Fruit fly (Drosophila melanogaster) whole organism, embryonic: ENCODE measurements around the gene lmd.
A peak's percentile ranks its signal among the peaks of the same experiment; 100 is the strongest.

Experiments used
- Abd-B ChIP-seq: fragments of 200-800 bp; sonication (Bioruptor generic); optimal IDR thresholded peaks from 2 replicates; lab custom pipeline; 2018; ENCODE audit warnings: missing biosample characterization, mild to moderate bottlenecking, missing genetic modification characterization, moderate library complexity
- Asciz ChIP-seq: fragments of 200-800 bp; sonication (Bioruptor generic); optimal IDR thresholded peaks from 2 replicates; lab custom pipeline; 2017; ENCODE audit warnings: missing biosample characterization, mild to moderate bottlenecking, missing genetic modification characterization, missing genetic modification reagents
- Bgb ChIP-seq: fragments of 200-800 bp; sonication (Bioruptor generic); IDR thresholded peaks from 2 replicates; pipeline ENCODE4 v1.3.6; 2022; ENCODE audit warnings: missing biosample characterization, missing genetic modification characterization; ENCODE audit not compliant: partially characterized antibody
- CG10543 ChIP-seq: fragments of 200-800 bp; sonication (Bioruptor generic); optimal IDR thresholded peaks from 3 replicates; lab custom pipeline; 2017; ENCODE audit warnings: missing biosample characterization, mild to moderate bottlenecking, missing genetic modification characterization, moderate library complexity
- CG11696 ChIP-seq: fragments of 200-800 bp; sonication (Bioruptor generic); IDR thresholded peaks from 2 replicates; pipeline ENCODE4 v1.3.6; 2022; ENCODE audit warnings: missing biosample characterization, missing genetic modification characterization
- CG12071 ChIP-seq: fragments of 200-800 bp; sonication (Bioruptor generic); optimal IDR thresholded peaks from 3 replicates; lab custom pipeline; 2018; ENCODE audit warnings: missing biosample characterization, mild to moderate bottlenecking, missing genetic modification characterization
- CG14014 ChIP-seq: fragments of 200-800 bp; sonication (Bioruptor generic); IDR thresholded peaks from 2 replicates; pipeline ENCODE4 v1.3.6; 2022; ENCODE audit warnings: missing biosample characterization, missing genetic modification characterization
- CG16815 ChIP-seq: fragments of 200-800 bp; sonication (Bioruptor generic); optimal IDR thresholded peaks from 3 replicates; lab custom pipeline; 2017; ENCODE audit warnings: missing biosample characterization, mild to moderate bottlenecking, missing genetic modification characterization
- CG17359 ChIP-seq: fragments of 200-800 bp; sonication (Bioruptor generic); optimal IDR thresholded peaks from 3 replicates; lab custom pipeline; 2018; ENCODE audit warnings: missing biosample characterization, mild to moderate bottlenecking, missing genetic modification characterization, moderate library complexity
- CG17361 ChIP-seq: fragments of 200-800 bp; sonication (Bioruptor generic); IDR thresholded peaks from 3 replicates; pipeline ENCODE4 v1.3.6; 2022; ENCODE audit warnings: missing biosample characterization, missing genetic modification characterization
- CG17612 ChIP-seq: fragments of 200-800 bp; sonication (Bioruptor generic); IDR thresholded peaks from 2 replicates; pipeline ENCODE4 v1.3.6; 2022; ENCODE audit warnings: missing biosample characterization, missing genetic modification characterization
- CG18619 ChIP-seq: fragments of 200-800 bp; sonication (Bioruptor generic); optimal IDR thresholded peaks from 3 replicates; lab custom pipeline; 2017; ENCODE audit warnings: missing biosample characterization, mild to moderate bottlenecking, missing genetic modification characterization
- CG2129 ChIP-seq: fragments of 200-800 bp; sonication (Bioruptor generic); IDR thresholded peaks from 2 replicates; pipeline ENCODE4 v1.3.6; 2022; ENCODE audit warnings: missing biosample characterization, missing genetic modification characterization; ENCODE audit not compliant: partially characterized antibody
- CG2889 ChIP-seq: fragments of 200-800 bp; sonication (Bioruptor generic); IDR thresholded peaks from 3 replicates; pipeline ENCODE4 v1.3.6; 2022; ENCODE audit warnings: missing biosample characterization, missing genetic modification characterization
- CG31441 ChIP-seq: fragments of 200-800 bp; sonication (Bioruptor generic); IDR thresholded peaks from 2 replicates; pipeline ENCODE4 v1.3.6; 2022; ENCODE audit warnings: missing biosample characterization, missing genetic modification characterization
- CG4730 ChIP-seq: fragments of 200-800 bp; sonication (Bioruptor generic); IDR thresholded peaks from 2 replicates; pipeline ENCODE4 v1.3.6; 2022; ENCODE audit warnings: missing biosample characterization, missing genetic modification characterization
- CG7963 ChIP-seq: fragments of 200-800 bp; sonication (Bioruptor generic); IDR thresholded peaks from 3 replicates; pipeline ENCODE4 v1.3.6; 2022; ENCODE audit warnings: missing biosample characterization, missing genetic modification characterization; ENCODE audit not compliant: partially characterized antibody
- CG7987 ChIP-seq: fragments of 200-800 bp; sonication (Bioruptor generic); optimal IDR thresholded peaks from 2 replicates; lab custom pipeline; 2018; ENCODE audit warnings: missing biosample characterization, mild to moderate bottlenecking, missing genetic modification characterization, moderate library complexity
- CG8765 ChIP-seq: fragments of 200-800 bp; sonication (Bioruptor generic); IDR thresholded peaks from 2 replicates; pipeline ENCODE4 v1.3.6; 2022; ENCODE audit warnings: missing biosample characterization, missing genetic modification characterization
- Camta ChIP-seq: fragments of 200-800 bp; sonication (Bioruptor generic); optimal IDR thresholded peaks from 2 replicates; lab custom pipeline; 2016; ENCODE audit warnings: missing biosample characterization, missing genetic modification characterization
- CoRest ChIP-seq: fragments of 200-800 bp; sonication (Bioruptor generic); optimal IDR thresholded peaks from 3 replicates; lab custom pipeline; 2018; ENCODE audit warnings: missing biosample characterization, mild to moderate bottlenecking, missing genetic modification characterization, moderate library complexity
- Dad ChIP-seq: fragments of 200-800 bp; sonication (Bioruptor generic); optimal IDR thresholded peaks from 3 replicates; lab custom pipeline; 2016; ENCODE audit warnings: missing biosample characterization, missing genetic modification characterization
- Dip3 ChIP-seq: fragments of 200-800 bp; sonication (Bioruptor generic); optimal IDR thresholded peaks from 3 replicates; lab custom pipeline; 2016; ENCODE audit warnings: missing biosample characterization, missing genetic modification characterization
- Fer1 ChIP-seq: fragments of 200-800 bp; sonication (Bioruptor generic); optimal IDR thresholded peaks from 2 replicates; lab custom pipeline; 2017; ENCODE audit warnings: missing biosample characterization, mild to moderate bottlenecking, missing genetic modification characterization
- H15 ChIP-seq: fragments of 200-800 bp; sonication (Bioruptor generic); IDR thresholded peaks from 3 replicates; pipeline ENCODE4 v1.3.6; 2022; ENCODE audit warnings: missing biosample characterization, missing genetic modification characterization
- HHEX ChIP-seq: fragments of 200-800 bp; sonication (Bioruptor generic); optimal IDR thresholded peaks from 3 replicates; lab custom pipeline; 2017; ENCODE audit warnings: missing biosample characterization, mild to moderate bottlenecking, missing genetic modification characterization, missing genetic modification reagents
- HLH4C ChIP-seq: fragments of 200-800 bp; sonication (Bioruptor generic); IDR thresholded peaks from 3 replicates; pipeline ENCODE4 v1.3.6; 2022; ENCODE audit warnings: missing biosample characterization, missing genetic modification characterization; ENCODE audit not compliant: partially characterized antibody
- HmgD ChIP-seq: fragments of 200-800 bp; sonication (Bioruptor generic); optimal IDR thresholded peaks from 3 replicates; lab custom pipeline; 2016; ENCODE audit warnings: missing biosample characterization, missing genetic modification characterization
- Hmx ChIP-seq: fragments of 200-800 bp; sonication (Bioruptor generic); optimal IDR thresholded peaks from 2 replicates; lab custom pipeline; 2016; ENCODE audit warnings: missing biosample characterization, missing genetic modification characterization
- Nf-YA ChIP-seq: fragments of 200-800 bp; sonication (Bioruptor generic); IDR thresholded peaks from 2 replicates; pipeline ENCODE4 v1.3.6; 2022; ENCODE audit warnings: missing biosample characterization, missing genetic modification characterization
- PHDP ChIP-seq: fragments of 200-800 bp; sonication (Bioruptor generic); optimal IDR thresholded peaks from 3 replicates; lab custom pipeline; 2018; ENCODE audit warnings: missing biosample characterization, mild to moderate bottlenecking, missing genetic modification characterization, moderate library complexity
- Poxn ChIP-seq: fragments of 200-800 bp; sonication (Bioruptor generic); IDR thresholded peaks from 2 replicates; pipeline ENCODE4 v1.3.6; 2022; ENCODE audit warnings: missing biosample characterization, missing genetic modification characterization
- Sin3A ChIP-seq: fragments of >200 bp; optimal IDR thresholded peaks from 2 replicates; lab custom pipeline; 2018
- Tbp ChIP-seq: fragments of >200 bp; optimal IDR thresholded peaks from 2 replicates; lab custom pipeline; 2018; ENCODE audit warnings: missing biosample characterization, missing genetic modification characterization
- ara ChIP-seq: fragments of 200-800 bp; sonication (Bioruptor generic); IDR thresholded peaks from 2 replicates; pipeline ENCODE4 v1.3.6; 2022; ENCODE audit warnings: missing biosample characterization, missing genetic modification characterization
- ase ChIP-seq: fragments of 200-800 bp; sonication (Bioruptor generic); IDR thresholded peaks from 3 replicates; pipeline ENCODE4 v1.3.6; 2022; ENCODE audit warnings: missing biosample characterization, missing genetic modification characterization
- caup ChIP-seq: fragments of 200-800 bp; sonication (Bioruptor generic); optimal IDR thresholded peaks from 3 replicates; lab custom pipeline; 2017; ENCODE audit warnings: missing biosample characterization, mild to moderate bottlenecking, missing genetic modification characterization, moderate library complexity; ENCODE audit not compliant: severe bottlenecking
- chif ChIP-seq, 2 experiments: fragments of 200-800 bp; sonication (Bioruptor generic); optimal IDR thresholded peaks; 3 replicates each; lab custom pipeline; 2016; ENCODE audit warnings: missing biosample characterization in 2 of 2, missing genetic modification characterization in 2 of 2
- h ChIP-seq: fragments of >200 bp; optimal IDR thresholded peaks from 2 replicates; lab custom pipeline; 2017
- insv ChIP-seq, 2 experiments: fragments of 200-800 bp; sonication (Bioruptor generic); optimal IDR thresholded peaks; 3 replicates each; lab custom pipeline; 2016 to 2018; ENCODE audit warnings: missing biosample characterization in 2 of 2, missing genetic modification characterization in 2 of 2
- lilli ChIP-seq: fragments of 200-800 bp; sonication (Bioruptor generic); optimal IDR thresholded peaks from 3 replicates; lab custom pipeline; 2016; ENCODE audit warnings: missing biosample characterization, missing genetic modification characterization
- lov ChIP-seq, 2 experiments: fragments of 200-800 bp in 1 of 2; fragments of >200 bp in 1 of 2; sonication (Bioruptor generic) in 1 of 2; IDR thresholded peaks in 1 of 2; optimal IDR thresholded peaks in 1 of 2; 2 replicates in 1 of 2; 3 replicates in 1 of 2; pipeline versions ENCODE4 v1.3.6 to Lab custom; 2017 to 2022; ENCODE audit warnings: missing biosample characterization in 1 of 2, missing genetic modification characterization in 1 of 2
- nom ChIP-seq: fragments of 200-800 bp; sonication (Bioruptor generic); optimal IDR thresholded peaks from 2 replicates; lab custom pipeline; 2017; ENCODE audit warnings: missing biosample characterization, missing genetic modification characterization, mild to moderate bottlenecking, moderate library complexity, missing genetic modification reagents
- oc ChIP-seq: fragments of 200-800 bp; sonication (Bioruptor generic); optimal IDR thresholded peaks from 2 replicates; lab custom pipeline; 2018; ENCODE audit warnings: missing biosample characterization, mild to moderate bottlenecking, missing genetic modification characterization, moderate library complexity
- psq ChIP-seq: fragments of 200-800 bp; sonication (Bioruptor generic); optimal IDR thresholded peaks from 2 replicates; lab custom pipeline; 2017; ENCODE audit warnings: missing biosample characterization, missing genetic modification characterization
- scrt ChIP-seq: fragments of 200-800 bp; sonication (Bioruptor generic); optimal IDR thresholded peaks from 2 replicates; lab custom pipeline; 2018; ENCODE audit warnings: missing biosample characterization, mild to moderate bottlenecking, missing genetic modification characterization, moderate library complexity
- sima ChIP-seq: fragments of 200-800 bp; sonication (Bioruptor generic); optimal IDR thresholded peaks from 2 replicates; lab custom pipeline; 2016; ENCODE audit warnings: missing biosample characterization, missing genetic modification characterization
- sqz ChIP-seq: fragments of 200-800 bp; sonication (Bioruptor generic); optimal IDR thresholded peaks from 3 replicates; lab custom pipeline; 2018; ENCODE audit warnings: missing biosample characterization, mild to moderate bottlenecking, missing genetic modification characterization
- wek ChIP-seq: fragments of 200-800 bp; sonication (Bioruptor generic); optimal IDR thresholded peaks from 3 replicates; lab custom pipeline; 2018; ENCODE audit warnings: missing biosample characterization, mild to moderate bottlenecking, missing genetic modification characterization, moderate library complexity
- zfh1 ChIP-seq: fragments of 200-800 bp; sonication (Bioruptor generic); IDR thresholded peaks from 3 replicates; pipeline ENCODE4 v1.3.6; 2022; ENCODE audit warnings: missing biosample characterization, missing genetic modification characterization

Gene lmd

dm6 chr3R:23028506-23028905, 2.0 kb upstream of the lmd start (continued):
- TF ChIP-seq CG14014 (GFP tag; lab: Robert Waterston, UW) (peak; percentile 70; the same call in 1 of the 2 replicates), chif (GFP tag; optimal IDR thresholded peaks at IDR 0.05; lab: Kevin White, UChicago) (peak; percentile 11 to 24), CG17361 (0 out of 3 replicates have a peak, but pooled peaks have one; percentile 40), zfh1 (peak; percentile 51; the same call in 1 of the 3 replicates), CG17359 (tag; lab: Kevin White, UChicago) (no peak), Hmx (no peak), Asciz (GFP tag; lab: Kevin White, UChicago) (no peak), CG4730 (GFP tag; lab: Robert Waterston, UW) (peak; percentile 44; the same call in 1 of the 2 replicates), insv (GFP tag; optimal IDR thresholded peaks at IDR 0.05; lab: Kevin White, UChicago) (no peak), CG12071 (GFP tag; lab: Kevin White, UChicago) (peak; percentile 46), Dad (GFP tag; lab: Kevin White, UChicago) (no peak), psq (GFP tag; lab: Kevin White, UChicago) (no peak), Fer1 (GFP tag; lab: Kevin White, UChicago) (no peak), CG16815 (peak; percentile 34), CG7987 (GFP tag; lab: Kevin White, UChicago) (no peak), CG8765 (GFP tag; lab: Robert Waterston, UW) (peak; percentile 37; the same call in 1 of the 2 replicates), h (lab: Kevin White, UChicago) (no peak), Nf-YA (GFP tag; lab: Robert Waterston, UW) (no peak), CG2129 (GFP tag; lab: Robert Waterston, UW) (no peak), PHDP (tag; lab: Kevin White, UChicago) (peak; percentile 40), CG2889 (0 out of 3 replicates have a peak, but pooled peaks have one; percentile 46), sima (GFP tag; lab: Kevin White, UChicago) (no peak), wek (GFP tag; lab: Kevin White, UChicago) (no peak), lov (optimal IDR thresholded peaks at IDR 0.05; lab: Kevin White, UChicago) (no peak), lov (GFP tag; IDR thresholded peaks at IDR 0.05; lab: Robert Waterston, UW) (no peak), nom (GFP tag; lab: Kevin White, UChicago) (no peak), Bgb (no peak), CG17612 (GFP tag; lab: Robert Waterston, UW) (no peak), CG31441 (GFP tag; lab: Robert Waterston, UW) (0 out of 2 replicates have a peak, but pooled peaks have one; percentile 34), Tbp (no peak), HmgD (GFP tag; lab: Kevin White, UChicago) (no peak), Poxn (peak; percentile 65), CoRest (peak; percentile 50), CG18619 (GFP tag; lab: Kevin White, UChicago) (peak; percentile 37), CG7963 (GFP tag; lab: Robert Waterston, UW) (no peak), HLH4C (no peak), CG10543 (GFP tag; lab: Kevin White, UChicago) (peak; percentile 53), caup (GFP tag; lab: Kevin White, UChicago) (peak; percentile 40), Dip3 (GFP tag; lab: Kevin White, UChicago) (peak; percentile 60), H15 (no peak), ara (GFP tag; lab: Robert Waterston, UW) (peak; percentile 18; the same call in 1 of the 2 replicates), oc (tag; lab: Kevin White, UChicago) (no peak), CG11696 (GFP tag; lab: Robert Waterston, UW) (0 out of 2 replicates have a peak, but pooled peaks have one; percentile 23), Camta (GFP tag; lab: Kevin White, UChicago) (no peak), scrt (GFP tag; lab: Kevin White, UChicago) (peak; percentile 22), sqz (no peak), ase (GFP tag; lab: Robert Waterston, UW) (peak; percentile 44; the same call in 1 of the 3 replicates), Abd-B (peak; percentile 19), HHEX (GFP tag; lab: Kevin White, UChicago) (peak; percentile 26), Sin3A (lab: Kevin White, UChicago) (no peak), lilli (GFP tag; lab: Kevin White, UChicago) (peak; percentile 75)
